Worm (Caenorhabditis elegans) whole organism, L2 larva: ENCODE data around the gene sra-13.

Experiments used
- ama-1 ChIP-seq: fragments of 150-350 bp; optimal IDR thresholded peaks from 2 replicates; lab custom pipeline; 2018; ENCODE audit warnings: inconsistent platforms
- elt-1 ChIP-seq: fragments of 150-350 bp; optimal IDR thresholded peaks from 2 replicates; lab custom pipeline; 2014; ENCODE audit warnings: missing biosample characterization, missing genetic modification characterization
- elt-3 ChIP-seq: sonication (generic microtip); optimal IDR thresholded peaks from 2 replicates; lab custom pipeline; 2017; ENCODE audit warnings: missing biosample characterization, missing genetic modification characterization
- lin-13 ChIP-seq: fragments of 150-350 bp; optimal IDR thresholded peaks from 2 replicates; lab custom pipeline; 2014; ENCODE audit warnings: missing biosample characterization, missing genetic modification reagents, missing genetic modification characterization
- lin-39 ChIP-seq: fragments of 150-350 bp; optimal IDR thresholded peaks from 2 replicates; lab custom pipeline; 2014; ENCODE audit warnings: missing biosample characterization, missing genetic modification reagents, missing genetic modification characterization
- nhr-11 ChIP-seq: fragments of 150-350 bp; optimal IDR thresholded peaks from 2 replicates; lab custom pipeline; 2014; ENCODE audit warnings: missing biosample characterization, missing genetic modification characterization
- nhr-12 ChIP-seq: fragments of 150-350 bp; optimal IDR thresholded peaks from 2 replicates; lab custom pipeline; 2014; ENCODE audit warnings: missing biosample characterization, missing genetic modification characterization
- unc-62 ChIP-seq: fragments of 150-350 bp; optimal IDR thresholded peaks from 2 replicates; lab custom pipeline; 2014; ENCODE audit warnings: missing biosample characterization, missing genetic modification reagents, missing genetic modification characterization

DNA sequence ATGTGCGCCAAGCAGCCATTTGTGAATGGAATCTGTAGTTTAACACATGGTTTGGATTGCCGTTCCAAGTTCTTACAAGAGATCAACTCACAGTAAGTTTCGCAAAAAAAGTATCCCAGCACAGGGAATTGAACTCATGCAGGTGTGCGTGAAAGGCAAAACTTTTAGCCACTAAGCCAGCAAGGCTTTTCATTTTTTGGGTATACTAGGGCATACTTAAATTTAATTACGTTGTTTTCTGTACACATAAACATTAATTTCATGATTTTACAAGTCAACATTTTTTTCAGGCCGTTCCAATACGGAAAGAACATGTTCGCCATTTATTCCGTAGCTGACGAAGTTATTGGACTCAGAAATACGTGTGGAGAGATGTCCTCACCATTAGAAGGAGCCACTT, 34.0 kb downstream of the sra-13 start:
- no peak for TF ChIP-seq unc-62 (GFP tag; lab: Kevin White, UChicago)
- no peak for TF ChIP-seq lin-13 (GFP tag; lab: Kevin White, UChicago)
- no peak for TF ChIP-seq elt-3 (tag; lab: Kevin White, UChicago)
- no peak for TF ChIP-seq elt-1
- TF ChIP-seq nhr-12 (tag; lab: Kevin White, UChicago) = no peak
- no peak for TF ChIP-seq nhr-11
- TF ChIP-seq ama-1 (lab: Kevin White, UChicago) = no peak
- TF ChIP-seq lin-39 = no peak
